Worm (Caenorhabditis elegans) whole organism, young adult: ENCODE results near the gene acbp-8.

Source experiments
- C17E4.6 ChIP-seq: fragments of 200-800 bp; sonication (Bioruptor generic); IDR thresholded peaks from 2 replicates; pipeline ENCODE4 v1.3.6; 2022; ENCODE audit warnings: missing genetic modification reagents, missing genetic modification characterization, missing compliant biosample characterization
- F10E7.11 ChIP-seq: sonication (generic microtip); optimal IDR thresholded peaks from 2 replicates; lab custom pipeline; 2017; ENCODE audit warnings: mild to moderate bottlenecking, missing genetic modification characterization, moderate library complexity, missing compliant biosample characterization
- F33H1.4 ChIP-seq: fragments of 200-800 bp; sonication (Bioruptor generic); IDR thresholded peaks from 2 replicates; pipeline ENCODE4 v1.3.6; 2022; ENCODE audit warnings: missing genetic modification reagents, missing genetic modification characterization, missing compliant biosample characterization
- F57A8.1 ChIP-seq: fragments of 200-800 bp; sonication (Bioruptor generic); optimal IDR thresholded peaks from 2 replicates; lab custom pipeline; 2018; ENCODE audit warnings: mild to moderate bottlenecking, missing genetic modification characterization, moderate library complexity, missing compliant biosample characterization
- athp-1 ChIP-seq: sonication (generic microtip); optimal IDR thresholded peaks from 2 replicates; lab custom pipeline; 2017; ENCODE audit warnings: mild to moderate bottlenecking, missing genetic modification characterization, missing compliant biosample characterization
- ets-4 ChIP-seq: fragments of 200-800 bp; sonication (Bioruptor generic); optimal IDR thresholded peaks from 2 replicates; lab custom pipeline; 2018; ENCODE audit warnings: mild to moderate bottlenecking, missing genetic modification characterization, missing compliant biosample characterization
- madf-10 ChIP-seq: sonication (generic microtip); optimal IDR thresholded peaks from 2 replicates; lab custom pipeline; 2016; ENCODE audit warnings: mild to moderate bottlenecking, missing genetic modification characterization, missing compliant biosample characterization
- nfya-1 ChIP-seq: sonication (generic microtip); optimal IDR thresholded peaks from 2 replicates; lab custom pipeline; 2017; ENCODE audit warnings: antibody characterized with exemption, missing compliant biosample characterization, missing genetic modification characterization, borderline replicate concordance; ENCODE audit not compliant: insufficient read depth
- nfyb-1 ChIP-seq: fragments of 200-800 bp; sonication (Bioruptor generic); IDR thresholded peaks from 2 replicates; pipeline ENCODE4 v1.3.6; 2022; ENCODE audit warnings: missing genetic modification reagents, missing genetic modification characterization, missing compliant biosample characterization
- pbrm-1 ChIP-seq: fragments of 200-800 bp; sonication (Bioruptor generic); IDR thresholded peaks from 2 replicates; pipeline ENCODE4 v1.3.6; 2022; ENCODE audit warnings: missing genetic modification reagents, missing genetic modification characterization, missing compliant biosample characterization
- sdz-38 ChIP-seq: sonication (generic microtip); optimal IDR thresholded peaks from 2 replicates; lab custom pipeline; 2016; ENCODE audit warnings: missing genotype, missing genetic modification characterization, missing compliant biosample characterization
- snpc-1.1 ChIP-seq: sonication (generic microtip); optimal IDR thresholded peaks from 2 replicates; lab custom pipeline; 2017; ENCODE audit warnings: missing genetic modification characterization, mild to moderate bottlenecking, missing compliant biosample characterization, antibody characterized with exemption, moderate library complexity, missing genotype, missing genetic modification reagents; ENCODE audit not compliant: insufficient read depth
- unc-130 ChIP-seq: sonication (generic microtip); optimal IDR thresholded peaks from 2 replicates; lab custom pipeline; 2016; ENCODE audit warnings: missing genetic modification reagents, missing genetic modification characterization, missing compliant biosample characterization

- TF ChIP-seq unc-130 (no peak), nfya-1 (tag; lab: Kevin White, UChicago) (no peak), sdz-38 (tag; lab: Kevin White, UChicago) (no peak), F57A8.1 (GFP tag; lab: Kevin White, UChicago) (no peak), snpc-1.1 (tag; lab: Kevin White, UChicago) (no peak), F33H1.4 (GFP tag; lab: Robert Waterston, UW) (no peak), madf-10 (tag; lab: Kevin White, UChicago) (no peak), nfyb-1 (GFP tag; lab: Robert Waterston, UW) (no peak), athp-1 (tag; lab: Kevin White, UChicago) (no peak), F10E7.11 (tag; lab: Kevin White, UChicago) (no peak), ets-4 (GFP tag; lab: Kevin White, UChicago) (no peak), C17E4.6 (GFP tag; lab: Robert Waterston, UW) (no peak), pbrm-1 (GFP tag; lab: Robert Waterston, UW) (no peak)
Observed at ce11 chrIII:2679362-2679761, 50.5 kb downstream of the acbp-8 start.
